Worm (Caenorhabditis elegans): ENCODE results near the gene try-8.

Gene try-8

DNA sequence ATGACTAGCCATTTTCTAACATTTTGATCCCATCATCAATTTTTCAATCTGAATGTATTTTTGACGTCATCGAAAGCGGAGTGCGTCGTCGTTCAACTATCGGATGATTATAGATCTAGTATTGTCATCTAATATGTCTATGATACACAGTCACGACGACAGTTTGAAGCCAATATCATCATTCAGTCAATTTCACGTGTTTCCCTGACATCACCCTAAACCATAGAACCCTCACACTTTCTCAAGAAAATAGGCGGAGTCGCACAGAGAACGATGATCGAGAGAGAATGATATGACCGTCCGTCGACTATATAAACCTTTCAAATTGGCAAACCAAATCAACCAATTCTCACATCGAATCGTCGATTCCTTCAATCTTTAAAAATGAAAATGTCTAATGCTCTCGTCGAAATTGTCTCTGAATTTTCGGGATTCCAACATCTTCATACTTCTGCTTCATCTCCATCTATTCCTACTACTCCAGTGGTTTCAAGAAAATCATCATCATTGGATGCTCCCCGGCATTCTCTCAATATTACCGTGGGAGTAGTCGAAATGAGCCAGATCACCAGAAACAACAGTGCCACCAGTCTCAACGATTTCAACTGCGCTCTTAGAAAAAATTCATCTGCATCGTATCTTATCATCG lies 38.2 kb downstream of the try-8 start, which contains the start of gene F18E3.13 (continued):
- no peak for TF ChIP-seq snpc-1.3 (tag; optimal IDR thresholded peaks at IDR 0.05; ENCODE audit: insufficient read depth)
- TF ChIP-seq somi-1 (GFP tag; optimal IDR thresholded peaks at IDR 0.05) = peak; percentile 76
- TF ChIP-seq chd-7 (tag; optimal IDR thresholded peaks at IDR 0.05) = peak; percentile 7
- TF ChIP-seq ZK185.1 (tag; optimal IDR thresholded peaks at IDR 0.05; ENCODE audit: poor library complexity, severe bottlenecking) = peak; percentile 43
- TF ChIP-seq T07F8.4 (tag; optimal IDR thresholded peaks at IDR 0.05) = no peak
- TF ChIP-seq B0261.1 (tag; optimal IDR thresholded peaks at IDR 0.05) = no peak
- no peak for TF ChIP-seq K12H6.12 (tag; optimal IDR thresholded peaks at IDR 0.05)
- TF ChIP-seq atf-7 (tag; optimal IDR thresholded peaks at IDR 0.05) = peak; percentile 69
- TF ChIP-seq ceh-100 (GFP tag; IDR thresholded peaks at IDR 0.05) = no peak
- TF ChIP-seq madf-6 (GFP tag; IDR thresholded peaks at IDR 0.05) = no peak
- no peak for TF ChIP-seq F33H1.4 (GFP tag; IDR thresholded peaks at IDR 0.05)
- TF ChIP-seq C06A6.2 (GFP tag; conservative IDR thresholded peaks at IDR 0.05) = peak; percentile 34; the same call in 1 of the 2 replicates
- no peak for TF ChIP-seq dox-1 (GFP tag; IDR thresholded peaks at IDR 0.05)
- no peak for TF ChIP-seq B0336.3 (GFP tag; IDR thresholded peaks at IDR 0.05)
- TF ChIP-seq nhr-27 (tag; optimal IDR thresholded peaks at IDR 0.05) = no peak
- no peak for TF ChIP-seq ceh-40 (GFP tag; IDR thresholded peaks at IDR 0.05)
- no peak for TF ChIP-seq pha-4 (tag; optimal IDR thresholded peaks at IDR 0.05)
- 0 out of 2 replicates have a peak, but pooled peaks have one; percentile 27 for TF ChIP-seq lin-26 (GFP tag; IDR thresholded peaks at IDR 0.05)
- TF ChIP-seq unc-130 (GFP tag; optimal IDR thresholded peaks at IDR 0.05) = no peak
- TF ChIP-seq sdz-38 (tag; optimal IDR thresholded peaks at IDR 0.05) = no peak
- TF ChIP-seq F57C9.4 (tag; optimal IDR thresholded peaks at IDR 0.05) = no peak
- TF ChIP-seq tbx-9 (tag; optimal IDR thresholded peaks at IDR 0.05; ENCODE audit: borderline replicate concordance) = no peak
- TF ChIP-seq die-1 (tag; optimal IDR thresholded peaks at IDR 0.05) = no peak
- no peak for TF ChIP-seq bed-1 (GFP tag; IDR thresholded peaks at IDR 0.05)
- TF ChIP-seq snpc-4 (GFP tag; optimal IDR thresholded peaks at IDR 0.05) = no peak
- TF ChIP-seq snpc-4 (tag; optimal IDR thresholded peaks at IDR 0.05) = no peak
- no peak for TF ChIP-seq egl-18 (GFP tag; IDR thresholded peaks at IDR 0.05)
- no peak for TF ChIP-seq ztf-3 (GFP tag; optimal IDR thresholded peaks at IDR 0.05)
- TF ChIP-seq B0019.2 (GFP tag; conservative IDR thresholded peaks at IDR 0.05) = no peak
- TF ChIP-seq lin-35 (GFP tag; optimal IDR thresholded peaks at IDR 0.05) = no peak
- no peak for TF ChIP-seq lsy-27 (tag; optimal IDR thresholded peaks at IDR 0.05; ENCODE audit: borderline replicate concordance, insufficient read depth)
- no peak for TF ChIP-seq lir-1 (GFP tag; conservative IDR thresholded peaks at IDR 0.05)
- peak; percentile 79 for TF ChIP-seq ztf-26 (tag; optimal IDR thresholded peaks at IDR 0.05)
- TF ChIP-seq xnd-1 (tag; optimal IDR thresholded peaks at IDR 0.05) = no peak
- no peak for TF ChIP-seq Y67H2A.10 (GFP tag; conservative IDR thresholded peaks at IDR 0.05)
- no peak for TF ChIP-seq pbrm-1 (GFP tag; IDR thresholded peaks at IDR 0.05)
- TF ChIP-seq Y56A3A.18 (GFP tag; IDR thresholded peaks at IDR 0.05) = no peak
- TF ChIP-seq ceh-79 (tag; optimal IDR thresholded peaks at IDR 0.05) = no peak

DNA sequence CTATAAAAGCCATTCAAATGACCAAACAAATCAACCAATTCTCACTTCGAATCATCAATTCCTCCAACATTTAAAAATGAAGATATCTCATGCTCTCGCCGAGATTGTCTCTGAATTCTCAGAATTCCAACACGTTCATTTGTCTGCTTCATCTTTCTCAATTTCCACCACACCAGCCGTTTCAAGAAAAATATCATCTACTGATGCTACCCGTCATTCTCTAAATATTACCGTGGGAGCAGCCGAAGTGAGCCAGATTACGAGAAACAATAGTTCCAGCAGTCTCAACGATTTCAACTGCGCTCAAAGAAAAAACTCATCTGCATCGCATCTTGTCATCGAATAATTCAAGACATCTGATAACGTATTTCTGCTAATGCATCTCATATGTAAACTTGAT lies 39.2 kb downstream of the try-8 start, which contains the start of gene F18E3.12:
TSS of gene F18E3.12 (plus strand) at position 77 of the 400 bp plus-strand sequence.
- peak; percentile 94 for TF ChIP-seq ama-1 (optimal IDR thresholded peaks at IDR 0.05)
- TF ChIP-seq ama-1 (GFP tag; optimal IDR thresholded peaks at IDR 0.05) = no peak
- no peak for TF ChIP-seq madf-8 (GFP tag; conservative IDR thresholded peaks at IDR 0.05)
- TF ChIP-seq ztf-3 (GFP tag; optimal IDR thresholded peaks at IDR 0.05) = no peak
